Fruit fly (Drosophila melanogaster): ENCODE data around the gene MED11.
A peak's percentile ranks its signal among the peaks of the same experiment; 100 is the strongest.

The MED11 gene

DNA sequence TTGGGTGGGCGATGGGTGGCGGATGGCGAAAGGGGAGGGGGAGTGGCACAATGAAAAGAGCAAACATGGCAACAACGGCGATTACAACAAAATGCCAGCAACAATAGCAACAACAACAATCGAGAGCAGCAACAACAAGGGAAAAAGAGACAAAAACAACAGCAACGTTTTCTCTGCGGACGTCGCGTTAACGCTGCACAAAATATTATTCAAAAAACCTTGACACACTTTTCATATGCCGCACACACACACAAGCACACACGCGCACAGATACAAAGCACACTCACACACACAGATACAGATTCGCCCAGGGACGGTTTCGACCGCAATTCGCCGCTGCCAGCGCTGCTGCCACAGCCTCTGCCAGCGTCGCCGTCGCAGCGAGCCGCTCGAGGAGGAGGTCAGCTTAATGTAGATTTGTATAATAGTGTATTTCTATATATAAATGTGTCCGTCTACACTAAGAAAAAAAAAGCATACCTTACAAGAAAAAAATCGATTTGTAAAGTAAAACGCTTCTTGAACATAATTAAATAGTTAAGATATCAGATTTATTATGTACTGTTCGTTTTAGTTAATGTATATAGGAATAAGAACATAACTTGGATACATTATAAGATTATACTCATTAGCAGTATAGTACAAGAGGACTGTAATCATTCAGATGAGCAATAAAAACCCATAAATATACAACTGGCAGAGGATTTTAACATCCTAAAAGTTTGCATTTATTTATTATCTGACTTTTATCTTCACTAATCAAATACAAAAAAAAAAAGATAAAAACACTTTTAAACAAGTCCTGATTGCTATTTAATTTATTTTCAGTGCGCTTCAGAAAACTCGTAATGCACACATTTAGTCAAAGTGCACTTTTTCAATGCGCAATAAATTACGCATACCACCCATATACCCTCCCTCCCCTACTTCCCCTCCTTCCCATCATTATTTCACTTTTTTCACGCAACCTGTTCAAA, 36.3 kb downstream of the MED11 start (continued):
- TF ChIP-seq wek (GFP tag; optimal IDR thresholded peaks at IDR 0.05) (no peak), CG2116 (GFP tag; optimal IDR thresholded peaks at IDR 0.05) (peak; percentile 15), Poxn (GFP tag; IDR thresholded peaks at IDR 0.05) (no peak), Oaz (GFP tag; IDR thresholded peaks at IDR 0.05) (no peak; the same call in 1 of the 2 replicates), CG13287 (GFP tag; IDR thresholded peaks at IDR 0.05; ENCODE audit: partially characterized antibody) (peak; percentile 40; the same call in 1 of the 2 replicates), rib (GFP tag; IDR thresholded peaks at IDR 0.05) (no peak), CG12236 (GFP tag; optimal IDR thresholded peaks at IDR 0.05) (no peak), tll (GFP tag; optimal IDR thresholded peaks at IDR 0.05) (no peak), gsb-n (tag; optimal IDR thresholded peaks at IDR 0.05) (no peak), nom (GFP tag; optimal IDR thresholded peaks at IDR 0.05) (peak; percentile 14), CG4820 (GFP tag; optimal IDR thresholded peaks at IDR 0.05) (peak; percentile 23), CG10366 (GFP tag; IDR thresholded peaks at IDR 0.05) (peak; percentile 53), Meics (GFP tag; optimal IDR thresholded peaks at IDR 0.05) (peak; percentile 63), chif (GFP tag; optimal IDR thresholded peaks at IDR 0.05) (peak in 1 of 2 experiments; percentile 20), trh (GFP tag; optimal IDR thresholded peaks at IDR 0.05) (peak; percentile 6), Atf6 (GFP tag; IDR thresholded peaks at IDR 0.05) (peak; percentile 58; the same call in 1 of the 2 replicates), pho (GFP tag; optimal IDR thresholded peaks at IDR 0.05) (no peak), caup (GFP tag; optimal IDR thresholded peaks at IDR 0.05; ENCODE audit: severe bottlenecking) (peak; percentile 24), BtbVII (GFP tag; optimal IDR thresholded peaks at IDR 0.05) (peak; percentile 49), ttk (GFP tag; IDR thresholded peaks at IDR 0.05) (0 out of 2 replicates have a peak, but pooled peaks have one; percentile 18)

dm6 chr3L:18782653-18783052, 37.0 kb downstream of the MED11 start:
- TF ChIP-seq CG1647 (GFP tag; optimal IDR thresholded peaks at IDR 0.05), result no peak
- peak; percentile 56 for TF ChIP-seq ftz-f1 (GFP tag; optimal IDR thresholded peaks at IDR 0.05)
- peak; percentile 72 for TF ChIP-seq Adf1 (GFP tag; IDR thresholded peaks at IDR 0.05)

DNA sequence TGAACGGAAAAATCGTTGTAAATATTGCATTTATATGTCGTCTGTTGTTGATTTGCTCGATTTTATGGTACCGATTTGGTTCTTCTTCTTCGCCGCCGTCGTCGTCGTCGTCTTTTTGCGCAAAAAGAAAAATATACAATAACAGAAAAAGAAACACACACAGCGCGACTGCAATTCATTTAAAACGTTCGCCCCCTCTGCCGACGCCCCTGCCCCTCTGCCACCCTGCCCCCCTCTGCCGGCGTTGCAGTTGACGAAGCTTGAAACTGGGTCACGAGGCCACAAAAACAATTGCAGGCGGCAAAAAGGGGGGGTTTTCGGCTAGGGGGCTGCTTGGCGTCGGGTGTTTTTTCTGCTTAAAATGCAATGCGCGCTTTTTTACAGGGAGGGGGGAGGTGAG, 37.9 kb downstream of the MED11 start:
- peak; percentile 79 for TF ChIP-seq Hr3 (GFP tag; optimal IDR thresholded peaks at IDR 0.05)
- TF ChIP-seq ATbp (GFP tag; optimal IDR thresholded peaks at IDR 0.05), result peak; percentile 5
- peak; percentile 81; the same call in 2 of the 4 replicates for TF ChIP-seq chinmo (GFP tag; IDR thresholded peaks at IDR 0.05; ENCODE audit: partially characterized antibody)
- 0 out of 3 replicates have a peak, but pooled peaks have one; percentile 27 for TF ChIP-seq vnd (GFP tag; IDR thresholded peaks at IDR 0.05; ENCODE audit: partially characterized antibody)
- no peak for TF ChIP-seq CG7839 (tag; optimal IDR thresholded peaks at IDR 0.05)
- peak; percentile 36 for TF ChIP-seq Deaf1 (tag; optimal IDR thresholded peaks at IDR 0.05)
- peak; percentile 62 for TF ChIP-seq Adf1 (GFP tag; IDR thresholded peaks at IDR 0.05)
- TF ChIP-seq Hr39 (optimal IDR thresholded peaks at IDR 0.05), result peak; percentile 12
- no peak for TF ChIP-seq Ravus (GFP tag; IDR thresholded peaks at IDR 0.05)
- 0 out of 2 replicates have a peak, but pooled peaks have one; percentile 16 for TF ChIP-seq CG14014 (GFP tag; IDR thresholded peaks at IDR 0.05)
- peak; percentile 63 for TF ChIP-seq vvl (GFP tag; IDR thresholded peaks at IDR 0.05)
- peak; percentile 75; the same call in 2 of the 3 replicates for TF ChIP-seq ci (GFP tag; IDR thresholded peaks at IDR 0.05)
- no peak for TF ChIP-seq chm (GFP tag; IDR thresholded peaks at IDR 0.05)
- 0 out of 2 replicates have a peak, but pooled peaks have one; percentile 19 for TF ChIP-seq slbo (GFP tag; IDR thresholded peaks at IDR 0.05)
- TF ChIP-seq CG8089 (GFP tag; optimal IDR thresholded peaks at IDR 0.05), result no peak
- TF ChIP-seq Hr78 (GFP tag; optimal IDR thresholded peaks at IDR 0.05), result peak in 1 of 2 experiments; percentile 10
- TF ChIP-seq Opbp (GFP tag; IDR thresholded peaks at IDR 0.05; ENCODE audit: partially characterized antibody), result no peak
- 0 out of 3 replicates have a peak, but pooled peaks have one; percentile 22 for TF ChIP-seq CG34422 (GFP tag; IDR thresholded peaks at IDR 0.05)
- TF ChIP-seq CG7963 (GFP tag; IDR thresholded peaks at IDR 0.05; ENCODE audit: partially characterized antibody), result no peak
- no peak for TF ChIP-seq amos (GFP tag; IDR thresholded peaks at IDR 0.05; ENCODE audit: partially characterized antibody)
- TF ChIP-seq CG11723 (GFP tag; optimal IDR thresholded peaks at IDR 0.05), result no peak
- peak; percentile 82 for TF ChIP-seq Drgx (GFP tag; IDR thresholded peaks at IDR 0.05)
- peak; percentile 96 for TF ChIP-seq crol (GFP tag; IDR thresholded peaks at IDR 0.05)
- 0 out of 2 replicates have a peak, but pooled peaks have one; percentile 5 for TF ChIP-seq Ptx1 (GFP tag; IDR thresholded peaks at IDR 0.05)
